Worm (Caenorhabditis elegans): Measurements from ENCODE around the gene B0024.15.

DNA sequence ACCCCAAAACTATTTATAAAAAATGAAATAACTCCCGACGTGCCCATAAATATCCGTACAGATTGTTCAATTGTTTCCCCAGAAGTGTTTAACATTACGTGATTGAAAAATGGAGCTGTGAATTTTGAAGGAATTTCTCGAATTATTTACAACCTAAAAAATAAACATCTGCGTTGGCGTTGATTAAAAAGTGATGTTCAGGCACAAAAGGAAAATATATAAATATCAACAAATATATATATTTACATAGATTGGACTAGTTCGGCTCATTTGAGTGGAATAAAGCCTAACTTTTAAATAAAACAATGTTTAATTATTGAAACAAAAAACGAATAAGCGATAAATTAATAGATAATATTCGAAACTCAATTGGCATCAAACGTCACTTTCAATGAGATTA, 29.4 kb upstream of the B0024.15 start, which contains the start of gene sri-18:
- TF ChIP-seq T22C8.4 (GFP tag; IDR thresholded peaks at IDR 0.05) (no peak), ztf-29 (GFP tag; IDR thresholded peaks at IDR 0.05) (no peak), klf-2 (GFP tag; conservative IDR thresholded peaks at IDR 0.05) (no peak), flt-1 (GFP tag; IDR thresholded peaks at IDR 0.05) (no peak), med-1 (GFP tag; optimal IDR thresholded peaks at IDR 0.05; ENCODE audit: insufficient read depth) (no peak), ref-1 (GFP tag; conservative IDR thresholded peaks at IDR 0.05) (no peak), tab-1 (GFP tag; IDR thresholded peaks at IDR 0.05) (no peak), cog-1 (tag; optimal IDR thresholded peaks at IDR 0.05) (no peak)
